ENCODE assay signal across 5 worm cellular contexts in genomic region chrIV:2321546-2321945, ce11.
TF ChIP-seq lines count a peak whose summit lies in the region.

No protein-coding gene starts in this region.

TF ChIP-seq in whole organism, L1 larva, 84 proteins besides CTCF, POLR2A, EP300 and RAD21:
- peak; percentile 28 for TF ChIP-seq lin-14 (GFP tag; optimal IDR thresholded peaks at IDR 0.05; lab: Kevin White, UChicago)
- peak; percentile 62 for TF ChIP-seq blmp-1 (tag; optimal IDR thresholded peaks at IDR 0.05; lab: Kevin White, UChicago)
- TF ChIP-seq sptf-1 (tag; optimal IDR thresholded peaks at IDR 0.05; lab: Kevin White, UChicago): no peak
- no peak for TF ChIP-seq unc-30 (tag; optimal IDR thresholded peaks at IDR 0.05; lab: Kevin White, UChicago)
- no peak for TF ChIP-seq mab-9 (GFP tag; IDR thresholded peaks at IDR 0.05; lab: Robert Waterston, UW)
- TF ChIP-seq mep-1 (tag; optimal IDR thresholded peaks at IDR 0.05; lab: Kevin White, UChicago): peak; percentile 10
- no peak for TF ChIP-seq tlp-1 (tag; optimal IDR thresholded peaks at IDR 0.05; lab: Kevin White, UChicago)
- TF ChIP-seq elt-3 (tag; optimal IDR thresholded peaks at IDR 0.05; lab: Kevin White, UChicago): peak in 2 of 6 experiments; percentile 1 to 38
- peak; percentile 24 for TF ChIP-seq snu-23 (GFP tag; optimal IDR thresholded peaks at IDR 0.05; lab: Kevin White, UChicago)

TF ChIP-seq in whole organism, L2 larva, 48 proteins besides CTCF, POLR2A, EP300 and RAD21:
- TF ChIP-seq ceh-16 (tag; optimal IDR thresholded peaks at IDR 0.05; lab: Kevin White, UChicago) (peak; percentile 64), nhr-10 (tag; optimal IDR thresholded peaks at IDR 0.05; lab: Kevin White, UChicago) (no peak)

TF ChIP-seq in whole organism, L3 larva, 47 proteins besides CTCF, POLR2A, EP300 and RAD21:
- TF ChIP-seq egl-27 (tag; optimal IDR thresholded peaks at IDR 0.05; lab: Kevin White, UChicago) (no peak), nhr-12 (tag; optimal IDR thresholded peaks at IDR 0.05; lab: Kevin White, UChicago) (no peak), ceh-16 (tag; optimal IDR thresholded peaks at IDR 0.05; lab: Kevin White, UChicago) (no peak), lin-39 (tag; optimal IDR thresholded peaks at IDR 0.05; lab: Kevin White, UChicago) (no peak), nhr-67 (tag; optimal IDR thresholded peaks at IDR 0.05; lab: Kevin White, UChicago) (no peak), elt-1 (tag; optimal IDR thresholded peaks at IDR 0.05; lab: Kevin White, UChicago) (peak; percentile 13), fkh-10 (GFP tag; optimal IDR thresholded peaks at IDR 0.05; lab: Kevin White, UChicago) (no peak), jun-1 (tag; optimal IDR thresholded peaks at IDR 0.05; lab: Kevin White, UChicago) (no peak), elt-2 (tag; optimal IDR thresholded peaks at IDR 0.05; lab: Kevin White, UChicago) (no peak), nhr-11 (tag; optimal IDR thresholded peaks at IDR 0.05; lab: Kevin White, UChicago) (no peak), nhr-25 (tag; optimal IDR thresholded peaks at IDR 0.05; lab: Kevin White, UChicago) (peak; percentile 54), snpc-4 (tag; optimal IDR thresholded peaks at IDR 0.05; lab: Kevin White, UChicago) (no peak), unc-62 (GFP tag; optimal IDR thresholded peaks at IDR 0.05; lab: Kevin White, UChicago) (no peak), fos-1 (tag; optimal IDR thresholded peaks at IDR 0.05; lab: Kevin White, UChicago) (no peak), ceh-28 (tag; optimal IDR thresholded peaks at IDR 0.05; lab: Kevin White, UChicago) (no peak), nfya-1 (tag; optimal IDR thresholded peaks at IDR 0.05; lab: Kevin White, UChicago; ENCODE audit: insufficient read depth) (peak; percentile 38), sea-2 (GFP tag; optimal IDR thresholded peaks at IDR 0.05; lab: Kevin White, UChicago) (no peak), nhr-76 (tag; optimal IDR thresholded peaks at IDR 0.05; lab: Kevin White, UChicago) (no peak), zag-1 (tag; optimal IDR thresholded peaks at IDR 0.05; lab: Kevin White, UChicago) (no peak), ceh-9 (tag; optimal IDR thresholded peaks at IDR 0.05; lab: Kevin White, UChicago) (no peak)

TF ChIP-seq in whole organism, late embryonic, 69 proteins besides CTCF, POLR2A, EP300 and RAD21:
- peak; percentile 24 for TF ChIP-seq nfya-1 (tag; optimal IDR thresholded peaks at IDR 0.05; lab: Kevin White, UChicago)
- TF ChIP-seq dmd-4 (tag; optimal IDR thresholded peaks at IDR 0.05; lab: Kevin White, UChicago; ENCODE audit: borderline replicate concordance): no peak

TF ChIP-seq in whole organism, mixed stage, embryonic, 35 proteins besides CTCF, POLR2A, EP300 and RAD21:
- TF ChIP-seq ham-2 (GFP tag; optimal IDR thresholded peaks at IDR 0.05; lab: Kevin White, UChicago): peak; percentile 14
- peak; percentile 32 for TF ChIP-seq nhr-2 (tag; optimal IDR thresholded peaks at IDR 0.05; lab: Kevin White, UChicago)
- no peak for TF ChIP-seq tbx-8 (GFP tag; optimal IDR thresholded peaks at IDR 0.05; lab: Kevin White, UChicago)
TF ChIP-seq in whole organism, mixed stage, embryonic: peak in this region for 2.
